Worm (Caenorhabditis elegans) whole organism, midembryonic: ENCODE measurements around the gene C10F3.7.

ENCODE experiments used
- cog-1 ChIP-seq: sonication (generic microtip); optimal IDR thresholded peaks from 2 replicates; lab custom pipeline; 2016; ENCODE audit warnings: missing genetic modification characterization, missing compliant biosample characterization
- flt-1 ChIP-seq: fragments of 200-800 bp; sonication (Bioruptor generic); IDR thresholded peaks from 2 replicates; pipeline ENCODE4 v1.3.6; 2022; ENCODE audit warnings: missing genetic modification characterization, missing compliant biosample characterization
- klf-2 ChIP-seq: fragments of 200-800 bp; sonication (Bioruptor generic); conservative IDR thresholded peaks from 2 replicates; pipeline ENCODE4 v1.3.6; 2022; ENCODE audit warnings: missing genetic modification reagents, missing genetic modification characterization, missing compliant biosample characterization
- med-1 ChIP-seq: sonication (generic microtip); optimal IDR thresholded peaks from 2 replicates; lab custom pipeline; 2017; ENCODE audit warnings: missing genetic modification characterization, mild to moderate bottlenecking, missing compliant biosample characterization, antibody characterized with exemption, missing genetic modification reagents; ENCODE audit not compliant: insufficient read depth
- ref-1 ChIP-seq: fragments of 200-800 bp; sonication (Bioruptor generic); conservative IDR thresholded peaks from 2 replicates; pipeline ENCODE4 v1.3.6; 2022; ENCODE audit warnings: missing genetic modification reagents, missing genetic modification characterization, missing compliant biosample characterization
- tab-1 ChIP-seq: fragments of 200-800 bp; sonication (Bioruptor generic); IDR thresholded peaks from 2 replicates; pipeline ENCODE4 v1.3.6; 2022; ENCODE audit warnings: missing genetic modification characterization, missing compliant biosample characterization
- ztf-23 ChIP-seq: fragments of 200-800 bp; sonication (Bioruptor generic); IDR thresholded peaks from 2 replicates; pipeline ENCODE4 v1.3.6; 2022; ENCODE audit warnings: missing genetic modification reagents, missing genetic modification characterization, missing compliant biosample characterization

- no peak for TF ChIP-seq flt-1 (GFP tag; lab: Robert Waterston, UW)
- TF ChIP-seq cog-1 (tag; lab: Kevin White, UChicago) = no peak
- TF ChIP-seq tab-1 (GFP tag; lab: Robert Waterston, UW) = no peak
- TF ChIP-seq klf-2 = no peak
- TF ChIP-seq ztf-23 = no peak
- TF ChIP-seq ref-1 (GFP tag; lab: Robert Waterston, UW) = no peak
- no peak for TF ChIP-seq med-1 (GFP tag; lab: Kevin White, UChicago)
Observed at ce11 chrV:6016097-6016496, 29.4 kb upstream of the C10F3.7 start.
